Worm (Caenorhabditis elegans): ENCODE measurements around the gene cct-7.

ce11 chrV:1908542-1908941 is 36.5 kb downstream of the cct-7 start, which contains the start of gene srp-3:
- TF ChIP-seq elt-2 (tag; optimal IDR thresholded peaks at IDR 0.05), result no peak
- no peak for TF ChIP-seq pha-4 (tag; optimal IDR thresholded peaks at IDR 0.05)
- TF ChIP-seq ahr-1 (tag; optimal IDR thresholded peaks at IDR 0.05), result no peak
- TF ChIP-seq nhr-232 (tag; optimal IDR thresholded peaks at IDR 0.05), result no peak
- no peak for TF ChIP-seq lim-6 (tag; optimal IDR thresholded peaks at IDR 0.05)
- no peak for TF ChIP-seq ets-4 (tag; optimal IDR thresholded peaks at IDR 0.05)
- TF ChIP-seq ama-1 (optimal IDR thresholded peaks at IDR 0.05), result no peak
- TF ChIP-seq ceh-34 (tag; optimal IDR thresholded peaks at IDR 0.05), result no peak
- TF ChIP-seq mec-3 (tag; optimal IDR thresholded peaks at IDR 0.05; ENCODE audit: borderline replicate concordance), result no peak
- TF ChIP-seq nfya-1 (tag; optimal IDR thresholded peaks at IDR 0.05), result no peak
- TF ChIP-seq lin-11 (tag; optimal IDR thresholded peaks at IDR 0.05), result no peak
